Fruit fly (Drosophila melanogaster) whole organism, wandering third instar larva: ENCODE results near the gene CG7058.

Experiments
- Abd-B ChIP-seq: fragments of >200 bp; optimal IDR thresholded peaks from 2 replicates; lab custom pipeline; 2017; ENCODE audit warnings: missing biosample characterization, missing genetic modification characterization
- CG32264 ChIP-seq: fragments of 200-800 bp; sonication (Bioruptor generic); optimal IDR thresholded peaks from 2 replicates; lab custom pipeline; 2016; ENCODE audit warnings: missing biosample characterization, missing genetic modification characterization
- CG9705 ChIP-seq: fragments of 200-800 bp; sonication (Bioruptor generic); optimal IDR thresholded peaks from 2 replicates; lab custom pipeline; 2018; ENCODE audit warnings: missing biosample characterization, mild to moderate bottlenecking, missing genetic modification characterization
- CrebA ChIP-seq: fragments of 200-800 bp; sonication (Bioruptor generic); optimal IDR thresholded peaks from 2 replicates; lab custom pipeline; 2016; ENCODE audit warnings: missing biosample characterization, mild to moderate bottlenecking, missing genetic modification characterization, borderline replicate concordance
- Dfd ChIP-seq: fragments of >200 bp; optimal IDR thresholded peaks from 2 replicates; lab custom pipeline; 2017; ENCODE audit warnings: missing biosample characterization, missing genetic modification characterization
- Dif ChIP-seq: fragments of 200-275, 200-300 bp; sonication (Bioruptor generic); optimal IDR thresholded peaks from 2 replicates; lab custom pipeline; 2018; ENCODE audit warnings: missing biosample characterization, missing genetic modification characterization; ENCODE audit not compliant: partially characterized antibody
- GATAd ChIP-seq: sonication (Bioruptor generic); optimal IDR thresholded peaks from 2 replicates; lab custom pipeline; 2016; ENCODE audit warnings: missing biosample characterization, missing genetic modification characterization
- HLH106 ChIP-seq: fragments of 200-800 bp; optimal IDR thresholded peaks from 3 replicates; lab custom pipeline; 2019; ENCODE audit warnings: missing biosample characterization, mild to moderate bottlenecking, missing genetic modification characterization, moderate library complexity
- Hnf4 ChIP-seq: fragments of 200-800 bp; sonication (Bioruptor generic); optimal IDR thresholded peaks from 2 replicates; lab custom pipeline; 2016; ENCODE audit warnings: missing biosample characterization, mild to moderate bottlenecking, missing genetic modification characterization
- Hr78 ChIP-seq: fragments of >200 bp; optimal IDR thresholded peaks from 2 replicates; lab custom pipeline; 2017; ENCODE audit warnings: missing biosample characterization, missing genetic modification characterization
- Hr83 ChIP-seq: fragments of 200-300 bp; sonication (Bioruptor generic); optimal IDR thresholded peaks from 2 replicates; lab custom pipeline; 2016; ENCODE audit warnings: missing biosample characterization, mild to moderate bottlenecking, missing genetic modification characterization, moderate library complexity; ENCODE audit not compliant: poor library complexity, severe bottlenecking
- Jra ChIP-seq: sonication (Bioruptor generic); optimal IDR thresholded peaks from 2 replicates; lab custom pipeline; 2016; ENCODE audit warnings: missing biosample characterization, missing genetic modification characterization
- Mio ChIP-seq: sonication (Bioruptor generic); optimal IDR thresholded peaks from 2 replicates; lab custom pipeline; 2016; ENCODE audit warnings: missing biosample characterization, missing genetic modification characterization
- Myc ChIP-seq: fragments of >200 bp; optimal IDR thresholded peaks from 2 replicates; lab custom pipeline; 2017
- OdsH ChIP-seq: fragments of 200-800 bp; sonication (Bioruptor generic); optimal IDR thresholded peaks from 2 replicates; lab custom pipeline; 2016; ENCODE audit warnings: missing biosample characterization, mild to moderate bottlenecking, missing genetic modification characterization
- Rel ChIP-seq, 2 experiments: fragments of 200-800 bp; sonication (Bioruptor generic) in 1 of 2; optimal IDR thresholded peaks; 2 replicates in 1 of 2; 3 replicates in 1 of 2; lab custom pipeline; 2016 to 2019; ENCODE audit warnings: mild to moderate bottlenecking in 2 of 2, missing biosample characterization in 2 of 2, missing genetic modification characterization in 2 of 2, moderate library complexity in 1 of 2
- Sp1 ChIP-seq: fragments of 200-800 bp; sonication (Bioruptor generic); optimal IDR thresholded peaks from 3 replicates; lab custom pipeline; 2019; ENCODE audit warnings: missing biosample characterization, mild to moderate bottlenecking, missing genetic modification characterization, moderate library complexity
- Vsx2 ChIP-seq: fragments of 200-300, 225-300 bp; sonication (Bioruptor generic); optimal IDR thresholded peaks from 2 replicates; lab custom pipeline; 2018; ENCODE audit warnings: missing biosample characterization, missing genetic modification characterization; ENCODE audit not compliant: partially characterized antibody
- br ChIP-seq: fragments of 200-800 bp; sonication (Bioruptor generic); optimal IDR thresholded peaks from 2 replicates; lab custom pipeline; 2016; ENCODE audit warnings: missing biosample characterization, missing genetic modification characterization
- brk ChIP-seq: fragments of 200-800 bp; sonication (Bioruptor generic); optimal IDR thresholded peaks from 2 replicates; lab custom pipeline; 2016; ENCODE audit warnings: missing biosample characterization, mild to moderate bottlenecking, missing genetic modification characterization
- dl ChIP-seq, 2 experiments: fragments of 175-275, 200-275 bp in 1 of 2; fragments of 200-275 bp in 1 of 2; sonication (Bioruptor generic); optimal IDR thresholded peaks; lab custom pipeline; 2018; ENCODE audit warnings: mild to moderate bottlenecking in 2 of 2, missing biosample characterization in 2 of 2, missing genetic modification characterization in 2 of 2, moderate library complexity in 2 of 2; ENCODE audit not compliant: partially characterized antibody in 2 of 2, insufficient read depth in 1 of 2
- dmrt93B ChIP-seq: fragments of 200-800 bp; sonication (Bioruptor generic); optimal IDR thresholded peaks from 2 replicates; lab custom pipeline; 2018; ENCODE audit warnings: missing biosample characterization, mild to moderate bottlenecking, missing genetic modification characterization
- dsf ChIP-seq: sonication (Bioruptor generic); optimal IDR thresholded peaks from 2 replicates; lab custom pipeline; 2016; ENCODE audit warnings: missing biosample characterization, missing genetic modification characterization, borderline replicate concordance
- ey ChIP-seq: fragments of 200-800 bp; sonication (Bioruptor generic); optimal IDR thresholded peaks from 2 replicates; lab custom pipeline; 2016; ENCODE audit warnings: missing biosample characterization, missing genetic modification characterization
- foxo ChIP-seq, 2 experiments: fragments of 200-800 bp; sonication (Bioruptor generic); optimal IDR thresholded peaks; 2 replicates in 1 of 2; 3 replicates in 1 of 2; lab custom pipeline; 2016 to 2017; ENCODE audit warnings: missing biosample characterization in 2 of 2, missing genetic modification characterization in 2 of 2
- fru ChIP-seq: fragments of 200-800 bp; sonication (Bioruptor generic); optimal IDR thresholded peaks from 3 replicates; lab custom pipeline; 2016; ENCODE audit warnings: missing biosample characterization, mild to moderate bottlenecking, missing genetic modification characterization
- h ChIP-seq: fragments of 200-800 bp; sonication (Bioruptor generic); optimal IDR thresholded peaks from 3 replicates; lab custom pipeline; 2016; ENCODE audit warnings: missing biosample characterization, mild to moderate bottlenecking, missing genetic modification characterization
- lola ChIP-seq: fragments of >200 bp; optimal IDR thresholded peaks from 2 replicates; lab custom pipeline; 2017; ENCODE audit warnings: missing biosample characterization, missing genetic modification characterization
- psq ChIP-seq: fragments of 200-800 bp; sonication (Bioruptor generic); optimal IDR thresholded peaks from 3 replicates; lab custom pipeline; 2017; ENCODE audit warnings: missing biosample characterization, mild to moderate bottlenecking, missing genetic modification characterization, moderate library complexity
- rgr ChIP-seq: fragments of 200-800 bp; sonication (Bioruptor generic); optimal IDR thresholded peaks from 3 replicates; lab custom pipeline; 2016; ENCODE audit warnings: missing biosample characterization, mild to moderate bottlenecking, missing genetic modification characterization
- sage ChIP-seq: fragments of 200-800 bp; sonication (Bioruptor generic); optimal IDR thresholded peaks from 2 replicates; lab custom pipeline; 2016; ENCODE audit warnings: missing biosample characterization, mild to moderate bottlenecking, missing genetic modification characterization
- sv ChIP-seq: fragments of 200-800 bp; sonication (Bioruptor generic); optimal IDR thresholded peaks from 3 replicates; lab custom pipeline; 2016; ENCODE audit warnings: missing biosample characterization, missing genetic modification characterization
- tai ChIP-seq: sonication (Bioruptor generic); optimal IDR thresholded peaks from 2 replicates; lab custom pipeline; 2016; ENCODE audit warnings: missing biosample characterization, missing genetic modification characterization
- usp ChIP-seq: fragments of >200 bp; optimal IDR thresholded peaks from 2 replicates; lab custom pipeline; 2017; ENCODE audit warnings: missing biosample characterization, missing genetic modification characterization
- woc ChIP-seq: sonication (Bioruptor generic); optimal IDR thresholded peaks from 2 replicates; lab custom pipeline; 2016; ENCODE audit warnings: missing biosample characterization, mild to moderate bottlenecking, missing genetic modification characterization

CG7058 gene

dm6 chrX:18775839-18776538, 30.5 kb upstream of the CG7058 start:
- no peak for TF ChIP-seq Hr78 (GFP tag; lab: Kevin White, UChicago)
- TF ChIP-seq dsf (GFP tag; lab: Kevin White, UChicago) = peak; percentile 41
- TF ChIP-seq br (GFP tag; lab: Kevin White, UChicago) = peak; percentile 66
- peak in 1 of 2 experiments; percentile 84 for TF ChIP-seq foxo (GFP tag; optimal IDR thresholded peaks at IDR 0.05; lab: Kevin White, UChicago)
- no peak for TF ChIP-seq lola (GFP tag; lab: Kevin White, UChicago)
- TF ChIP-seq GATAd (GFP tag; lab: Kevin White, UChicago) = no peak
- peak; percentile 84 for TF ChIP-seq CG9705 (GFP tag; lab: Kevin White, UChicago)
- peak; percentile 67 for TF ChIP-seq rgr (GFP tag; lab: Kevin White, UChicago)
- TF ChIP-seq sage (GFP tag; lab: Kevin White, UChicago) = peak; percentile 2
- peak in 1 of 2 experiments; percentile 24 for TF ChIP-seq dl (GFP tag; optimal IDR thresholded peaks at IDR 0.05; lab: Kevin White, UChicago; ENCODE audit: insufficient read depth in 1 of 2, partially characterized antibody in 2 of 2)
- peak; percentile 80 for TF ChIP-seq dmrt93B
- TF ChIP-seq sv = peak; percentile 14
- TF ChIP-seq usp (GFP tag; lab: Kevin White, UChicago) = no peak
- TF ChIP-seq Sp1 = peak; percentile 91
- TF ChIP-seq Abd-B (GFP tag; lab: Kevin White, UChicago) = no peak
- TF ChIP-seq HLH106 = peak; percentile 87
- TF ChIP-seq Dfd (GFP tag; lab: Kevin White, UChicago) = no peak
- peak; percentile 82 for TF ChIP-seq OdsH (GFP tag; lab: Kevin White, UChicago)
- no peak for TF ChIP-seq Vsx2 (GFP tag; lab: Kevin White, UChicago)
- TF ChIP-seq fru (GFP tag; lab: Kevin White, UChicago) = peak; percentile 79
- peak; percentile 70 for TF ChIP-seq ey (GFP tag; lab: Kevin White, UChicago)
- TF ChIP-seq h (GFP tag; lab: Kevin White, UChicago) = peak; percentile 72
- no peak for TF ChIP-seq Dif
- peak; percentile 75 for TF ChIP-seq psq (GFP tag; lab: Kevin White, UChicago)
- TF ChIP-seq Rel (GFP tag; optimal IDR thresholded peaks at IDR 0.05; lab: Kevin White, UChicago) = no peak
- no peak for TF ChIP-seq Rel (tag; optimal IDR thresholded peaks at IDR 0.05; lab: Kevin White, UChicago)
- peak; percentile 48 for TF ChIP-seq Hnf4 (GFP tag; lab: Kevin White, UChicago)
- peak; percentile 12 for TF ChIP-seq Jra (GFP tag; lab: Kevin White, UChicago)
- no peak for TF ChIP-seq brk (GFP tag; lab: Kevin White, UChicago)
- peak; percentile 65 for TF ChIP-seq woc (GFP tag; lab: Kevin White, UChicago)
- TF ChIP-seq, all 38 proteins: peak for 19

- no peak for TF ChIP-seq CG9705 (GFP tag; lab: Kevin White, UChicago)
- peak; percentile 13 for TF ChIP-seq Hnf4 (GFP tag; lab: Kevin White, UChicago)
- TF ChIP-seq Hr78 (GFP tag; lab: Kevin White, UChicago) = no peak
- TF ChIP-seq Mio (GFP tag; lab: Kevin White, UChicago) = no peak
- no peak for TF ChIP-seq Hr83 (GFP tag; lab: Kevin White, UChicago)
- no peak for TF ChIP-seq dl (GFP tag; optimal IDR thresholded peaks at IDR 0.05; lab: Kevin White, UChicago; ENCODE audit: insufficient read depth in 1 of 2, partially characterized antibody in 2 of 2)
- TF ChIP-seq Myc (lab: Kevin White, UChicago) = no peak
- TF ChIP-seq Abd-B (GFP tag; lab: Kevin White, UChicago) = no peak
- no peak for TF ChIP-seq Vsx2 (GFP tag; lab: Kevin White, UChicago)
- peak; percentile 14 for TF ChIP-seq fru (GFP tag; lab: Kevin White, UChicago)
- peak; percentile 23 for TF ChIP-seq Dif
- peak in 1 of 2 experiments; percentile 59 for TF ChIP-seq foxo (GFP tag; optimal IDR thresholded peaks at IDR 0.05; lab: Kevin White, UChicago)
- peak; percentile 45 for TF ChIP-seq ey (GFP tag; lab: Kevin White, UChicago)
- no peak for TF ChIP-seq OdsH (GFP tag; lab: Kevin White, UChicago)
- TF ChIP-seq br (GFP tag; lab: Kevin White, UChicago) = peak; percentile 32
- TF ChIP-seq h (GFP tag; lab: Kevin White, UChicago) = peak; percentile 42
- TF ChIP-seq Sp1 = peak; percentile 25
- TF ChIP-seq dsf (GFP tag; lab: Kevin White, UChicago) = no peak
- TF ChIP-seq Dfd (GFP tag; lab: Kevin White, UChicago) = no peak
- no peak for TF ChIP-seq HLH106
- TF ChIP-seq CG32264 (GFP tag; lab: Kevin White, UChicago) = no peak
- peak; percentile 59 for TF ChIP-seq psq (GFP tag; lab: Kevin White, UChicago)
- TF ChIP-seq brk (GFP tag; lab: Kevin White, UChicago) = no peak
- TF ChIP-seq sage (GFP tag; lab: Kevin White, UChicago) = peak; percentile 13
- no peak for TF ChIP-seq rgr (GFP tag; lab: Kevin White, UChicago)
- TF ChIP-seq sv = no peak
- TF ChIP-seq GATAd (GFP tag; lab: Kevin White, UChicago) = no peak
- no peak for TF ChIP-seq CrebA (GFP tag; lab: Kevin White, UChicago)
- TF ChIP-seq woc (GFP tag; lab: Kevin White, UChicago) = peak; percentile 37
- TF ChIP-seq tai = no peak
Observed at dm6 chrX:18776976-18777925, 29.2 kb upstream of the CG7058 start.
